Fruit fly (Drosophila melanogaster) whole organism, adult: ENCODE data around the gene CG11398.
A peak's percentile ranks its signal among the peaks of the same experiment; 100 is the strongest.

ENCODE experiments used
- CG11617 ChIP-seq: fragments of 200-800 bp; sonication (Bioruptor generic); optimal IDR thresholded peaks from 2 replicates; lab custom pipeline; 2017; ENCODE audit warnings: mild to moderate bottlenecking, missing biosample characterization, missing genetic modification reagents, missing genetic modification characterization
- CG12768 ChIP-seq: fragments of 200-800 bp; sonication (Bioruptor generic); optimal IDR thresholded peaks from 2 replicates; lab custom pipeline; 2017; ENCODE audit warnings: missing biosample characterization, missing genetic modification characterization, mild to moderate bottlenecking, moderate library complexity, missing genetic modification reagents
- CG14711 ChIP-seq: fragments of 200-800 bp; sonication (Bioruptor generic); optimal IDR thresholded peaks from 2 replicates; lab custom pipeline; 2018; ENCODE audit warnings: missing biosample characterization, mild to moderate bottlenecking, missing genetic modification characterization, moderate library complexity
- CG1620 ChIP-seq: fragments of 200-800 bp; sonication (Bioruptor generic); optimal IDR thresholded peaks from 2 replicates; lab custom pipeline; 2016; ENCODE audit warnings: missing biosample characterization, missing genetic modification characterization
- CG33017 ChIP-seq: fragments of 200-800 bp; sonication (Bioruptor generic); optimal IDR thresholded peaks from 2 replicates; lab custom pipeline; 2018; ENCODE audit warnings: missing biosample characterization, mild to moderate bottlenecking, missing genetic modification characterization, moderate library complexity
- CG5204 ChIP-seq: fragments of 200-800 bp; sonication (Bioruptor generic); optimal IDR thresholded peaks from 2 replicates; lab custom pipeline; 2016; ENCODE audit warnings: missing biosample characterization, missing genetic modification characterization
- CG7045 ChIP-seq: fragments of 200-800 bp; sonication (Bioruptor generic); optimal IDR thresholded peaks from 2 replicates; lab custom pipeline; 2017; ENCODE audit warnings: missing biosample characterization, mild to moderate bottlenecking, missing genetic modification characterization
- CG7101 ChIP-seq: fragments of 200-800 bp; sonication (Bioruptor generic); optimal IDR thresholded peaks from 2 replicates; lab custom pipeline; 2018; ENCODE audit warnings: missing biosample characterization, mild to moderate bottlenecking, missing genetic modification characterization, moderate library complexity
- Clk ChIP-seq: fragments of 200-800 bp; sonication (Bioruptor generic); optimal IDR thresholded peaks from 2 replicates; lab custom pipeline; 2017; ENCODE audit warnings: missing biosample characterization, missing genetic modification characterization
- Crg-1 ChIP-seq: fragments of 200-800 bp; sonication (Bioruptor generic); optimal IDR thresholded peaks from 2 replicates; lab custom pipeline; 2016; ENCODE audit warnings: missing biosample characterization, missing genetic modification characterization
- Hr96 ChIP-seq: fragments of 200-800 bp; sonication (Bioruptor generic); optimal IDR thresholded peaks from 2 replicates; lab custom pipeline; 2016; ENCODE audit warnings: missing biosample characterization, missing genetic modification characterization
- Mnt ChIP-seq: fragments of 200-800 bp; sonication (Bioruptor generic); optimal IDR thresholded peaks from 2 replicates; lab custom pipeline; 2016; ENCODE audit warnings: missing biosample characterization, mild to moderate bottlenecking, missing genetic modification characterization
- bab1 ChIP-seq: fragments of 200-800 bp; sonication (Bioruptor generic); optimal IDR thresholded peaks from 3 replicates; lab custom pipeline; 2019; ENCODE audit warnings: missing biosample characterization, mild to moderate bottlenecking, missing genetic modification characterization, moderate library complexity
- cic ChIP-seq: fragments of 200-800 bp; sonication (Bioruptor generic); optimal IDR thresholded peaks from 2 replicates; lab custom pipeline; 2017; ENCODE audit warnings: missing biosample characterization, mild to moderate bottlenecking, missing genetic modification characterization, moderate library complexity
- cnc ChIP-seq, 2 experiments: fragments of >200 bp; optimal IDR thresholded peaks; 2 replicates each; lab custom pipeline; 2017
- kay ChIP-seq: fragments of 200-800 bp; sonication (Bioruptor generic); peaks from one replicate; lab custom pipeline; 2016; ENCODE audit warnings: missing biosample characterization, missing genetic modification characterization, borderline replicate concordance
- ovo ChIP-seq: fragments of 200-800 bp; sonication (Bioruptor generic); optimal IDR thresholded peaks from 2 replicates; lab custom pipeline; 2016; ENCODE audit warnings: missing biosample characterization, missing genetic modification characterization
- pad ChIP-seq: fragments of 200-800 bp; sonication (Bioruptor generic); optimal IDR thresholded peaks from 3 replicates; lab custom pipeline; 2017; ENCODE audit warnings: missing biosample characterization, missing genetic modification characterization, mild to moderate bottlenecking, moderate library complexity, missing genetic modification reagents
- tj ChIP-seq: fragments of 200-800 bp; sonication (Bioruptor generic); optimal IDR thresholded peaks from 3 replicates; lab custom pipeline; 2017; ENCODE audit warnings: missing biosample characterization, mild to moderate bottlenecking, missing genetic modification characterization, moderate library complexity
- toe ChIP-seq: fragments of 200-800 bp; sonication (Bioruptor generic); optimal IDR thresholded peaks from 2 replicates; lab custom pipeline; 2016; ENCODE audit warnings: missing biosample characterization, missing genetic modification characterization

CG11398 gene

dm6 chrX:1252961-1253360 is 38.0 kb upstream of the CG11398 start:
- TF ChIP-seq toe (GFP tag; lab: Kevin White, UChicago), result no peak
- no peak for TF ChIP-seq CG14711 (tag; lab: Kevin White, UChicago)
- TF ChIP-seq Hr96, result no peak
- TF ChIP-seq Mnt (GFP tag; lab: Kevin White, UChicago), result no peak
- TF ChIP-seq CG12768 (GFP tag; lab: Kevin White, UChicago), result no peak
- TF ChIP-seq CG5204 (GFP tag; lab: Kevin White, UChicago), result no peak
- no peak for TF ChIP-seq cnc (optimal IDR thresholded peaks at IDR 0.05; lab: Kevin White, UChicago)
- TF ChIP-seq ovo (GFP tag; lab: Kevin White, UChicago), result no peak
- no peak for TF ChIP-seq CG33017 (tag; lab: Kevin White, UChicago)
- no peak for TF ChIP-seq CG11617 (GFP tag; lab: Kevin White, UChicago)
- TF ChIP-seq CG7101 (tag; lab: Kevin White, UChicago), result no peak
- no peak for TF ChIP-seq CG7045

- TF ChIP-seq CG12768 (GFP tag; lab: Kevin White, UChicago) (no peak), bab1 (GFP tag; lab: Kevin White, UChicago) (no peak), CG14711 (tag; lab: Kevin White, UChicago) (no peak)
These were observed 35.1 kb upstream of the CG11398 start for dm6 chrX:1250104-1250503.

dm6 chrX:1249612-1250011 is 34.7 kb upstream of the CG11398 start:
- TF ChIP-seq bab1 (GFP tag; lab: Kevin White, UChicago) (no peak), cic (no peak), Crg-1 (GFP tag; lab: Kevin White, UChicago) (no peak), pad (GFP tag; lab: Kevin White, UChicago) (no peak), CG14711 (tag; lab: Kevin White, UChicago) (no peak), Mnt (GFP tag; lab: Kevin White, UChicago) (no peak), kay (GFP tag; lab: Kevin White, UChicago) (no peak)

dm6 chrX:1248735-1249134 is 33.8 kb upstream of the CG11398 start:
- TF ChIP-seq toe (GFP tag; lab: Kevin White, UChicago) (no peak), CG5204 (GFP tag; lab: Kevin White, UChicago) (no peak), CG14711 (tag; lab: Kevin White, UChicago) (no peak), Clk (GFP tag; lab: Kevin White, UChicago) (no peak), bab1 (GFP tag; lab: Kevin White, UChicago) (no peak), cnc (optimal IDR thresholded peaks at IDR 0.05; lab: Kevin White, UChicago) (no peak), pad (GFP tag; lab: Kevin White, UChicago) (no peak), CG12768 (GFP tag; lab: Kevin White, UChicago) (no peak), ovo (GFP tag; lab: Kevin White, UChicago) (no peak), CG11617 (GFP tag; lab: Kevin White, UChicago) (no peak), tj (GFP tag; lab: Kevin White, UChicago) (no peak), Crg-1 (GFP tag; lab: Kevin White, UChicago) (no peak)

dm6 chrX:1242049-1242448 is 27.1 kb upstream of the CG11398 start:
- TF ChIP-seq CG14711 (tag; lab: Kevin White, UChicago) (no peak), pad (GFP tag; lab: Kevin White, UChicago) (no peak), Clk (GFP tag; lab: Kevin White, UChicago) (no peak), CG1620 (GFP tag; lab: Kevin White, UChicago) (no peak), CG11617 (GFP tag; lab: Kevin White, UChicago) (no peak)

dm6 chrX:1239832-1240231 is 24.9 kb upstream of the CG11398 start, which contains the start of gene CG11403:
CG11403 (minus strand) TSS chrX:1239884.
- TF ChIP-seq cnc (optimal IDR thresholded peaks at IDR 0.05; lab: Kevin White, UChicago) (no peak), CG14711 (tag; lab: Kevin White, UChicago) (peak; percentile 34), CG12768 (GFP tag; lab: Kevin White, UChicago) (no peak), cic (no peak), CG5204 (GFP tag; lab: Kevin White, UChicago) (no peak), Crg-1 (GFP tag; lab: Kevin White, UChicago) (peak; percentile 18), tj (GFP tag; lab: Kevin White, UChicago) (peak; percentile 21), bab1 (GFP tag; lab: Kevin White, UChicago) (peak; percentile 50), kay (GFP tag; lab: Kevin White, UChicago) (no peak), pad (GFP tag; lab: Kevin White, UChicago) (no peak), CG7045 (no peak), CG7101 (tag; lab: Kevin White, UChicago) (peak; percentile 8), CG1620 (GFP tag; lab: Kevin White, UChicago) (peak; percentile 50), Mnt (GFP tag; lab: Kevin White, UChicago) (no peak), toe (GFP tag; lab: Kevin White, UChicago) (peak; percentile 23), Hr96 (no peak), ovo (GFP tag; lab: Kevin White, UChicago) (peak; percentile 27), Clk (GFP tag; lab: Kevin White, UChicago) (no peak), CG33017 (tag; lab: Kevin White, UChicago) (no peak), CG11617 (GFP tag; lab: Kevin White, UChicago) (peak; percentile 31)

- TF ChIP-seq Crg-1 (GFP tag; lab: Kevin White, UChicago) (no peak), bab1 (GFP tag; lab: Kevin White, UChicago) (peak; percentile 74), tj (GFP tag; lab: Kevin White, UChicago) (no peak), ovo (GFP tag; lab: Kevin White, UChicago) (peak; percentile 76), cic (no peak), pad (GFP tag; lab: Kevin White, UChicago) (peak; percentile 31), CG33017 (tag; lab: Kevin White, UChicago) (no peak), CG14711 (tag; lab: Kevin White, UChicago) (no peak), CG1620 (GFP tag; lab: Kevin White, UChicago) (peak; percentile 64), CG7101 (tag; lab: Kevin White, UChicago) (peak; percentile 11), Mnt (GFP tag; lab: Kevin White, UChicago) (peak; percentile 52)
These were observed 21.5 kb upstream of the CG11398 start, which contains the start of gene CG3638 for dm6 chrX:1236475-1236874. CG3638 (minus strand) TSS chrX:1236684.
